Fruit fly (Drosophila melanogaster): ENCODE results near the gene CG34299.

- TF ChIP-seq CG15336 (GFP tag; IDR thresholded peaks at IDR 0.05) (no peak), CG10669 (GFP tag; optimal IDR thresholded peaks at IDR 0.05) (no peak), Hr38 (GFP tag; optimal IDR thresholded peaks at IDR 0.05) (no peak), net (GFP tag; optimal IDR thresholded peaks at IDR 0.05) (no peak), Eip93F (GFP tag; optimal IDR thresholded peaks at IDR 0.05) (no peak), Ets96B (tag; optimal IDR thresholded peaks at IDR 0.05) (no peak), CG6854 (GFP tag; optimal IDR thresholded peaks at IDR 0.05) (no peak), CG7368 (GFP tag; optimal IDR thresholded peaks at IDR 0.05) (no peak), spab (GFP tag; optimal IDR thresholded peaks at IDR 0.05) (no peak), Sox102F (GFP tag; optimal IDR thresholded peaks at IDR 0.05) (no peak), CG6792 (GFP tag; optimal IDR thresholded peaks at IDR 0.05) (no peak)
These were observed at the start of gene CG34299 for dm6 chr3R:30249283-30249682.

Measured in whole organism, prepupa.